Worm (Caenorhabditis elegans) whole organism, mixed stage, embryonic: ENCODE data around the gene F10A3.11.

Source experiments
- blmp-1 ChIP-seq: fragments of 150-350 bp; optimal IDR thresholded peaks from 2 replicates; lab custom pipeline; 2014; ENCODE audit warnings: missing biosample characterization, missing genetic modification characterization
- lin-13 ChIP-seq: fragments of 150-350 bp; optimal IDR thresholded peaks from 2 replicates; lab custom pipeline; 2014; ENCODE audit warnings: missing biosample characterization, missing genetic modification characterization
- mab-5 ChIP-seq: fragments of 150-350 bp; optimal IDR thresholded peaks from 2 replicates; lab custom pipeline; 2014; ENCODE audit warnings: missing biosample characterization, missing genetic modification characterization
- mep-1 ChIP-seq: fragments of 150-350 bp; optimal IDR thresholded peaks from 2 replicates; lab custom pipeline; 2017; ENCODE audit warnings: missing biosample characterization, missing genetic modification reagents, missing genetic modification characterization, inconsistent platforms
- nhr-12 ChIP-seq: fragments of 150-350 bp; optimal IDR thresholded peaks from 2 replicates; lab custom pipeline; 2014; ENCODE audit warnings: missing biosample characterization, missing genetic modification characterization
- nhr-237 ChIP-seq: fragments of 150-350 bp; optimal IDR thresholded peaks from 2 replicates; lab custom pipeline; 2014; ENCODE audit warnings: missing biosample characterization, missing genetic modification characterization
- nhr-28 ChIP-seq: fragments of 150-350 bp; optimal IDR thresholded peaks from 2 replicates; lab custom pipeline; 2014; ENCODE audit warnings: missing biosample characterization, missing genetic modification characterization
- pha-4 ChIP-seq: fragments of 150-350 bp; optimal IDR thresholded peaks from 2 replicates; lab custom pipeline; 2018; ENCODE audit warnings: missing biosample characterization, missing genetic modification reagents, missing genetic modification characterization
- snpc-4 ChIP-seq: fragments of 150-350 bp; optimal IDR thresholded peaks from 2 replicates; lab custom pipeline; 2014; ENCODE audit warnings: missing biosample characterization, missing genetic modification characterization
- unc-120 ChIP-seq: sonication (generic microtip); optimal IDR thresholded peaks from 2 replicates; lab custom pipeline; 2017; ENCODE audit warnings: missing genetic modification characterization, missing compliant biosample characterization; ENCODE audit not compliant: poor library complexity, severe bottlenecking
- unc-62 ChIP-seq: fragments of 150-350 bp; optimal IDR thresholded peaks from 2 replicates; lab custom pipeline; 2014; ENCODE audit warnings: missing biosample characterization, missing genetic modification reagents, missing genetic modification characterization
- zip-8 ChIP-seq: fragments of 150-350 bp; optimal IDR thresholded peaks from 2 replicates; lab custom pipeline; 2014; ENCODE audit warnings: missing biosample characterization, missing genetic modification characterization
- ztf-11 ChIP-seq: fragments of 150-350 bp; optimal IDR thresholded peaks from 2 replicates; lab custom pipeline; 2014; ENCODE audit warnings: missing biosample characterization, missing genetic modification characterization

ce11 chrV:16202618-16203017 is 40.1 kb downstream of the F10A3.11 start, which contains the start of gene F11A5.18:
- TF ChIP-seq snpc-4 (tag; lab: Kevin White, UChicago): no peak
- no peak for TF ChIP-seq pha-4
- no peak for TF ChIP-seq ztf-11 (tag; lab: Kevin White, UChicago)
- TF ChIP-seq nhr-12 (tag; lab: Kevin White, UChicago): no peak
- TF ChIP-seq zip-8: no peak
- no peak for TF ChIP-seq mep-1
- TF ChIP-seq unc-62 (GFP tag; lab: Kevin White, UChicago): no peak
- TF ChIP-seq unc-120 (tag; lab: Kevin White, UChicago): no peak
- no peak for TF ChIP-seq blmp-1 (tag; lab: Kevin White, UChicago)
- TF ChIP-seq mab-5 (tag; lab: Kevin White, UChicago): no peak
- no peak for TF ChIP-seq lin-13 (tag; lab: Kevin White, UChicago)
- no peak for TF ChIP-seq nhr-28
- TF ChIP-seq nhr-237: no peak
